Fruit fly (Drosophila melanogaster) whole organism, embryonic: ENCODE measurements around the gene Cpr30B.

Experiments
- Atf6 ChIP-seq: fragments of 200-800 bp; sonication (Bioruptor generic); IDR thresholded peaks from 2 replicates; pipeline ENCODE4 v1.3.6; 2022; ENCODE audit warnings: missing biosample characterization, missing genetic modification characterization
- CG10366 ChIP-seq: fragments of 200-800 bp; sonication (Bioruptor generic); IDR thresholded peaks from 2 replicates; pipeline ENCODE4 v1.3.6; 2022; ENCODE audit warnings: missing biosample characterization, missing genetic modification characterization
- CG10565 ChIP-seq: fragments of 200-800 bp; sonication (Bioruptor generic); optimal IDR thresholded peaks from 3 replicates; lab custom pipeline; 2016; ENCODE audit warnings: missing biosample characterization, mild to moderate bottlenecking, missing genetic modification characterization
- CG11456 ChIP-seq: fragments of 200-800 bp; sonication (Bioruptor generic); IDR thresholded peaks from 3 replicates; pipeline ENCODE4 v1.3.6; 2022; ENCODE audit warnings: missing biosample characterization, missing genetic modification characterization
- CG1233 ChIP-seq: fragments of 200-800 bp; sonication (Bioruptor generic); optimal IDR thresholded peaks from 4 replicates; lab custom pipeline; 2018; ENCODE audit warnings: missing biosample characterization, mild to moderate bottlenecking, missing genetic modification characterization
- CG12769 ChIP-seq: fragments of 200-800 bp; sonication (Bioruptor generic); optimal IDR thresholded peaks from 2 replicates; lab custom pipeline; 2019; ENCODE audit warnings: missing biosample characterization, mild to moderate bottlenecking, missing genetic modification characterization, moderate library complexity
- CG14050 ChIP-seq: fragments of 200-800 bp; sonication (Bioruptor generic); IDR thresholded peaks from 3 replicates; pipeline ENCODE4 v1.3.6; 2022; ENCODE audit warnings: missing biosample characterization, missing genetic modification characterization
- CG15269 ChIP-seq: fragments of 200-800 bp; sonication (Bioruptor generic); optimal IDR thresholded peaks from 2 replicates; lab custom pipeline; 2018; ENCODE audit warnings: missing biosample characterization, mild to moderate bottlenecking, missing genetic modification characterization, moderate library complexity
- CG15601 ChIP-seq: fragments of 200-800 bp; sonication (Bioruptor generic); optimal IDR thresholded peaks from 3 replicates; lab custom pipeline; 2019; ENCODE audit warnings: missing biosample characterization, mild to moderate bottlenecking, missing genetic modification characterization, moderate library complexity
- CG16863 ChIP-seq: fragments of 200-800 bp; sonication (Bioruptor generic); optimal IDR thresholded peaks from 3 replicates; lab custom pipeline; 2016; ENCODE audit warnings: missing biosample characterization, missing genetic modification characterization
- CG17385 ChIP-seq: fragments of 200-800 bp; sonication (Bioruptor generic); optimal IDR thresholded peaks from 3 replicates; lab custom pipeline; 2018; ENCODE audit warnings: missing biosample characterization, mild to moderate bottlenecking, missing genetic modification characterization
- CG33213 ChIP-seq: fragments of 200-800 bp; sonication (Bioruptor generic); optimal IDR thresholded peaks from 3 replicates; lab custom pipeline; 2016; ENCODE audit warnings: missing biosample characterization, missing genetic modification characterization
- CG3847 ChIP-seq: fragments of 200-800 bp; sonication (Bioruptor generic); IDR thresholded peaks from 2 replicates; pipeline ENCODE4 v1.3.6; 2022; ENCODE audit warnings: missing biosample characterization, missing genetic modification characterization
- CG4328 ChIP-seq: fragments of 200-800 bp; sonication (Bioruptor generic); optimal IDR thresholded peaks from 3 replicates; lab custom pipeline; 2017; ENCODE audit warnings: missing biosample characterization, missing genetic modification reagents, missing genetic modification characterization
- CG43689 ChIP-seq: fragments of 200-800 bp; sonication (Bioruptor generic); IDR thresholded peaks from 2 replicates; pipeline ENCODE4 v1.3.6; 2022; ENCODE audit warnings: missing biosample characterization, missing genetic modification characterization
- CG7271 ChIP-seq: fragments of 200-800 bp; sonication (Bioruptor generic); optimal IDR thresholded peaks from 2 replicates; lab custom pipeline; 2018; ENCODE audit warnings: missing biosample characterization, mild to moderate bottlenecking, missing genetic modification characterization, moderate library complexity
- CG8924 ChIP-seq: fragments of 200-800 bp; optimal IDR thresholded peaks from 3 replicates; lab custom pipeline; 2019; ENCODE audit warnings: missing biosample characterization, mild to moderate bottlenecking, missing genetic modification characterization, moderate library complexity
- CoRest ChIP-seq: fragments of 200-800 bp; sonication (Bioruptor generic); optimal IDR thresholded peaks from 3 replicates; lab custom pipeline; 2018; ENCODE audit warnings: missing biosample characterization, mild to moderate bottlenecking, missing genetic modification characterization, moderate library complexity
- Dref ChIP-seq: fragments of 200-800 bp; sonication (Bioruptor generic); IDR thresholded peaks from 2 replicates; pipeline ENCODE4 v1.3.6; 2022; ENCODE audit warnings: missing biosample characterization, missing genetic modification characterization
- Gsc ChIP-seq: fragments of 200-800 bp; sonication (Bioruptor generic); IDR thresholded peaks from 2 replicates; pipeline ENCODE4 v1.3.6; 2022; ENCODE audit warnings: missing biosample characterization, missing genetic modification characterization
- H15 ChIP-seq: fragments of 200-800 bp; sonication (Bioruptor generic); IDR thresholded peaks from 3 replicates; pipeline ENCODE4 v1.3.6; 2022; ENCODE audit warnings: missing biosample characterization, missing genetic modification characterization
- H2.0 ChIP-seq: fragments of 200-800 bp; sonication (Bioruptor generic); IDR thresholded peaks from 2 replicates; pipeline ENCODE4 v1.3.6; 2022; ENCODE audit warnings: missing biosample characterization, missing genetic modification characterization
- Hand ChIP-seq: fragments of 200-800 bp; sonication (Bioruptor generic); optimal IDR thresholded peaks from 2 replicates; lab custom pipeline; 2017; ENCODE audit warnings: mild to moderate bottlenecking, missing biosample characterization, missing genetic modification reagents, missing genetic modification characterization
- Hmx ChIP-seq: fragments of 200-800 bp; sonication (Bioruptor generic); optimal IDR thresholded peaks from 2 replicates; lab custom pipeline; 2016; ENCODE audit warnings: missing biosample characterization, missing genetic modification characterization
- Hr51 ChIP-seq, 2 experiments: fragments of 200-800 bp; sonication (Bioruptor generic); optimal IDR thresholded peaks; 2 replicates in 1 of 2; 3 replicates in 1 of 2; lab custom pipeline; 2016 to 2018; ENCODE audit warnings: missing biosample characterization in 2 of 2, missing genetic modification characterization in 2 of 2, mild to moderate bottlenecking in 1 of 2, moderate library complexity in 1 of 2
- Lim3 ChIP-seq: fragments of 200-800 bp; sonication (Bioruptor generic); IDR thresholded peaks from 2 replicates; pipeline ENCODE4 v1.3.6; 2022; ENCODE audit warnings: missing biosample characterization, missing genetic modification characterization
- Sry-β ChIP-seq: fragments of 200-800 bp; sonication (Bioruptor generic); optimal IDR thresholded peaks from 2 replicates; lab custom pipeline; 2018; ENCODE audit warnings: missing biosample characterization, mild to moderate bottlenecking, missing genetic modification characterization, moderate library complexity
- ara ChIP-seq: fragments of 200-800 bp; sonication (Bioruptor generic); IDR thresholded peaks from 2 replicates; pipeline ENCODE4 v1.3.6; 2022; ENCODE audit warnings: missing biosample characterization, missing genetic modification characterization
- ash1 ChIP-seq: fragments of 200-800 bp; sonication (Bioruptor generic); optimal IDR thresholded peaks from 2 replicates; lab custom pipeline; 2018; ENCODE audit warnings: missing biosample characterization, mild to moderate bottlenecking, missing genetic modification characterization
- bcd ChIP-seq: fragments of 200-800 bp; sonication (Bioruptor generic); optimal IDR thresholded peaks from 2 replicates; lab custom pipeline; 2017; ENCODE audit warnings: missing biosample characterization, mild to moderate bottlenecking, missing genetic modification characterization
- bigmax ChIP-seq: fragments of 200-800 bp; sonication (Bioruptor generic); optimal IDR thresholded peaks from 2 replicates; lab custom pipeline; 2018; ENCODE audit warnings: missing biosample characterization, mild to moderate bottlenecking, missing genetic modification characterization
- btn ChIP-seq: fragments of 200-800 bp; sonication (Bioruptor generic); optimal IDR thresholded peaks from 2 replicates; lab custom pipeline; 2016; ENCODE audit warnings: missing biosample characterization, missing genetic modification characterization
- chinmo ChIP-seq: fragments of 200-800 bp; sonication (Bioruptor generic); IDR thresholded peaks from 4 replicates; pipeline ENCODE4 v1.3.6; 2022; ENCODE audit warnings: missing biosample characterization, missing genetic modification characterization; ENCODE audit not compliant: partially characterized antibody
- crp ChIP-seq, 2 experiments: fragments of 200-800 bp; sonication (Bioruptor generic); optimal IDR thresholded peaks; 2 replicates in 1 of 2; 3 replicates in 1 of 2; lab custom pipeline; 2017; ENCODE audit warnings: missing biosample characterization in 2 of 2, missing genetic modification characterization in 2 of 2, mild to moderate bottlenecking in 1 of 2, moderate library complexity in 1 of 2
- esg ChIP-seq: fragments of 200-800 bp; sonication (Bioruptor generic); conservative IDR thresholded peaks from 2 replicates; pipeline ENCODE4 v1.3.6; 2022; ENCODE audit warnings: missing biosample characterization, missing genetic modification characterization
- fru ChIP-seq: fragments of >200 bp; optimal IDR thresholded peaks from 2 replicates; lab custom pipeline; 2017
- ken ChIP-seq: fragments of 200-800 bp; sonication (Bioruptor generic); IDR thresholded peaks from 3 replicates; pipeline ENCODE4 v1.3.6; 2022; ENCODE audit warnings: missing biosample characterization, missing genetic modification characterization
- luna ChIP-seq: fragments of 200-800 bp; sonication (Bioruptor generic); optimal IDR thresholded peaks from 2 replicates; lab custom pipeline; 2016; ENCODE audit warnings: missing biosample characterization, missing genetic modification characterization
- maf-S ChIP-seq: fragments of 200-800 bp; sonication (Bioruptor generic); optimal IDR thresholded peaks from 2 replicates; lab custom pipeline; 2016; ENCODE audit warnings: missing biosample characterization, missing genetic modification characterization
- mld ChIP-seq: fragments of 200-800 bp; sonication (Bioruptor generic); IDR thresholded peaks from 3 replicates; pipeline ENCODE4 v1.3.6; 2022; ENCODE audit warnings: missing biosample characterization, missing genetic modification characterization; ENCODE audit not compliant: partially characterized antibody
- nom ChIP-seq: fragments of 200-800 bp; sonication (Bioruptor generic); optimal IDR thresholded peaks from 2 replicates; lab custom pipeline; 2017; ENCODE audit warnings: missing biosample characterization, missing genetic modification characterization, mild to moderate bottlenecking, moderate library complexity, missing genetic modification reagents
- p53 ChIP-seq: fragments of 200-800 bp; sonication (Bioruptor generic); optimal IDR thresholded peaks from 2 replicates; lab custom pipeline; 2016; ENCODE audit warnings: missing biosample characterization, missing genetic modification characterization
- pfk ChIP-seq: fragments of 200-800 bp; sonication (Bioruptor generic); optimal IDR thresholded peaks from 2 replicates; lab custom pipeline; 2018; ENCODE audit warnings: missing biosample characterization, mild to moderate bottlenecking, missing genetic modification characterization, moderate library complexity
- pros ChIP-seq: fragments of 200-800 bp; sonication (Bioruptor generic); optimal IDR thresholded peaks from 3 replicates; lab custom pipeline; 2019; ENCODE audit warnings: missing biosample characterization, mild to moderate bottlenecking, missing genetic modification characterization, moderate library complexity
- repo ChIP-seq: fragments of 200-800 bp; sonication (Bioruptor generic); optimal IDR thresholded peaks from 2 replicates; lab custom pipeline; 2016; ENCODE audit warnings: missing biosample characterization, missing genetic modification characterization
- run ChIP-seq: fragments of 200-800 bp; sonication (Bioruptor generic); optimal IDR thresholded peaks from 3 replicates; lab custom pipeline; 2018; ENCODE audit warnings: missing biosample characterization, mild to moderate bottlenecking, missing genetic modification characterization
- sug ChIP-seq: fragments of 200-800 bp; optimal IDR thresholded peaks from 2 replicates; lab custom pipeline; 2019; ENCODE audit warnings: missing biosample characterization, mild to moderate bottlenecking, missing genetic modification characterization, moderate library complexity
- wek ChIP-seq: fragments of 200-800 bp; sonication (Bioruptor generic); optimal IDR thresholded peaks from 3 replicates; lab custom pipeline; 2018; ENCODE audit warnings: missing biosample characterization, mild to moderate bottlenecking, missing genetic modification characterization, moderate library complexity

Cpr30B gene

DNA sequence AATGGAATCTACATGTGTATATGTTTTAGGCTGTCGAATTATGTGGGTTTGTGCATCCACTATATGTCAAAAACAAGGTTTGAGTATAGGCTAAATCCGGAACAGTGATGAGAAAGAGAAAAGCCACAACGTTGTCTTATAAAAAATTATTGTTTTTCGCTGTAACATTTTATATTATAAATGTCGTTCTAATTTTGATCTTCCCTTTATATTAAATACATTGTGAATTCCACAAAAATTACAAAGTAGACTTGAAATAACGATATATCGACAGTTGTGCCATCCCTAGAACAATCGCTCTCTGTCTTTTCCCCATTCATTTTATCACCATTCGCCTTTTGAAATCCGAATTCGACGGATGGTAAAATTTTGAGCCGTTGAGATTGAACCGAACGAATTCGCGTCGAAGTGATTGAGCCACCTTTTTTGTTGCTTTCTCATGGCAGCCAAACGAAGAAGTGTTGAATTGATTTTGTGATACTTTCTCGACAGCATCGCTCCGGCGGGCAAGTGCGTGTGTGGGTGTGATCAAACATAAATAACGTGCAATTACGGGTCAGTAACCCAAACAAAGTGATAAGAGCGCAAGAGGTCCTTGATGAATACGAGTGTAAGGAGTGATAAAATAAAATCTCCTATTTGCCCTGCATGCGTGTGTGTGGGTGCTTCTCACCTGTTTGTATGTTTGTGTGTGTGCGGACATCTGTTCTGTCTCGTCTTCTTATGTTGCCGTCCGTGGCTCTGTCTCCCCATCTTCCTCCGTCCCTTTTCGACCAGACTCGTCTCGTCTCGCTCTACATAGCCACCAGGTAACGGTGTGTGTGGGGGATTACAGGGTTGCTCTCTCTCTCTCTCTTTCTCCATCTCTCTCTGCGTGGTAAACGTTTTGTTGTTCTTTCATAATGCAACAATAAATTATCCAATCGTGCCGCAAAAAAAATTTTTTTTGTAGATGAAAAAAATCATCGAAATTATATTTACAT, 21.5 kb upstream of the Cpr30B start, which contains the start of gene Oatp30B (continued):
- TF ChIP-seq esg (GFP tag; lab: Robert Waterston, UW) (peak; percentile 93), maf-S (GFP tag; lab: Kevin White, UChicago) (peak; percentile 96), CG17385 (GFP tag; lab: Kevin White, UChicago) (peak; percentile 88), Dref (GFP tag; lab: Robert Waterston, UW) (no peak; the same call in 1 of the 2 replicates), p53 (peak; percentile 85), btn (GFP tag; lab: Kevin White, UChicago) (peak; percentile 82), wek (GFP tag; lab: Kevin White, UChicago) (peak; percentile 73), CG4328 (peak; percentile 92), sug (peak; percentile 95), run (tag; lab: Kevin White, UChicago) (peak; percentile 91), CG11456 (peak; percentile 98), Atf6 (peak; percentile 97), CG3847 (GFP tag; lab: Robert Waterston, UW) (peak; percentile 98), H15 (peak; percentile 97), chinmo (GFP tag; lab: Robert Waterston, UW) (peak; percentile 93; the same call in 3 of the 4 replicates), Hand (GFP tag; lab: Kevin White, UChicago) (peak; percentile 85), repo (peak; percentile 92), CG43689 (GFP tag; lab: Robert Waterston, UW) (peak; percentile 91), nom (GFP tag; lab: Kevin White, UChicago) (peak; percentile 72), CG16863 (peak; percentile 92), Hmx (GFP tag; lab: Kevin White, UChicago) (peak; percentile 91), CG1233 (GFP tag; lab: Kevin White, UChicago) (peak; percentile 94), CG33213 (peak; percentile 94), crp (GFP tag; optimal IDR thresholded peaks at IDR 0.05; lab: Kevin White, UChicago) (peak in 1 of 2 experiments; percentile 57), ara (peak; percentile 97), CoRest (tag; lab: Kevin White, UChicago) (peak; percentile 97), Lim3 (GFP tag; lab: Robert Waterston, UW) (peak; percentile 82; the same call in 1 of the 2 replicates), Gsc (GFP tag; lab: Robert Waterston, UW) (no peak; the same call in 1 of the 2 replicates), bigmax (GFP tag; lab: Kevin White, UChicago) (peak; percentile 42), CG14050 (GFP tag; lab: Robert Waterston, UW) (peak; percentile 96), pros (GFP tag; lab: Kevin White, UChicago) (peak; percentile 72), ken (peak; percentile 98), CG7271 (tag; lab: Kevin White, UChicago) (peak; percentile 95), ash1 (GFP tag; lab: Kevin White, UChicago) (peak; percentile 79), CG15269 (peak; percentile 97), CG8924 (tag; lab: Kevin White, UChicago) (peak; percentile 97), CG10366 (GFP tag; lab: Robert Waterston, UW) (peak; percentile 98), luna (GFP tag; lab: Kevin White, UChicago) (peak; percentile 93), Hr51 (GFP tag; optimal IDR thresholded peaks at IDR 0.05; lab: Kevin White, UChicago) (peak; percentile 96), mld (GFP tag; lab: Robert Waterston, UW) (peak; percentile 89; the same call in 2 of the 3 replicates), H2.0 (GFP tag; lab: Robert Waterston, UW) (peak; percentile 97), CG15601 (tag; lab: Kevin White, UChicago) (peak; percentile 95), CG10565 (peak; percentile 79), pfk (GFP tag; lab: Kevin White, UChicago) (peak; percentile 65), Sry-β (GFP tag; lab: Kevin White, UChicago) (peak; percentile 89), fru (lab: Kevin White, UChicago) (no peak), CG12769 (tag; lab: Kevin White, UChicago) (peak; percentile 98), bcd (GFP tag; lab: Kevin White, UChicago) (peak; percentile 95)
